Worm (Caenorhabditis elegans) whole organism, early embryonic: Measurements from ENCODE around the gene col-155.

ENCODE experiments used
- scrt-1 ChIP-seq: fragments of 200-800 bp; sonication (Bioruptor generic); IDR thresholded peaks from 2 replicates; pipeline ENCODE4 v1.3.6; 2022; ENCODE audit warnings: missing genetic modification characterization, missing compliant biosample characterization
- tra-4 ChIP-seq: sonication (generic microtip); optimal IDR thresholded peaks from 2 replicates; lab custom pipeline; 2017; ENCODE audit warnings: missing genetic modification characterization, missing compliant biosample characterization

ce11 chrV:11352893-11353292, 36.8 kb downstream of the col-155 start, which contains the start of gene npr-25:
- TF ChIP-seq scrt-1 (GFP tag; lab: Robert Waterston, UW) (no peak), tra-4 (tag; lab: Kevin White, UChicago) (no peak)
